Worm (Caenorhabditis elegans) whole organism, L3 larva: Measurements from ENCODE around the gene Y53F4B.9.

Experiments used
- R02D3.7 ChIP-seq: fragments of 150-350 bp; optimal IDR thresholded peaks from 2 replicates; lab custom pipeline; 2014; ENCODE audit warnings: missing biosample characterization, missing genetic modification characterization
- ZK546.5 ChIP-seq: sonication (generic microtip); optimal IDR thresholded peaks from 2 replicates; lab custom pipeline; 2017; ENCODE audit warnings: missing biosample characterization, missing genetic modification characterization
- nhr-77 ChIP-seq: fragments of 150-350 bp; optimal IDR thresholded peaks from 2 replicates; lab custom pipeline; 2014; ENCODE audit warnings: missing biosample characterization, missing genetic modification characterization
- pha-4 ChIP-seq: fragments of 150-350 bp; optimal IDR thresholded peaks from 2 replicates; lab custom pipeline; 2014; ENCODE audit warnings: missing biosample characterization, missing genetic modification reagents, missing genetic modification characterization

DNA sequence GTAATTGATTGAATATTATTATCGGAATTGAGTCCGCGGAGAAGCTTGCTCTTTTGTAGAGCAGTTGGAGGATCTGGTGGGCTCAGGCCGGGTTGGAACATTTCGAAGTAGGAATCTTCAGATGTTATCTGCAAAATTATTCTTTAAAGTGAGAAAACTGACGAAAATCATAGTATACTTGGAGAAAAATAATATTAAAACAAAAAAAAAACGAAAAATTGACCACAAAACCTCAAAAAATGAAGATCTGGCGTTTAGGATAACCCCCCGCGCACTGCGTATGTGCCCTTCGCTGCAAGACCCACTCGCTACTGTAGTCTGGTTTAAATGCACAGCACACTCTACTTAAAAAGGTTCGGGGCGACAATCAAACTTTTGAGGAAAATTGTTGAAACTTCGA lies 6.8 kb downstream of the Y53F4B.9 start, which contains the start of gene Y53F4B.10:
- no peak for TF ChIP-seq ZK546.5 (tag; lab: Kevin White, UChicago)
- no peak for TF ChIP-seq nhr-77 (tag; lab: Kevin White, UChicago)
- no peak for TF ChIP-seq R02D3.7 (tag; lab: Kevin White, UChicago)
- TF ChIP-seq pha-4 (tag; lab: Kevin White, UChicago) = no peak
